Worm (Caenorhabditis elegans) whole organism, L4/young adult: ENCODE results near the gene F12A10.6.

Source experiments
- W03F9.2 ChIP-seq: fragments of 150-350 bp; optimal IDR thresholded peaks from 2 replicates; lab custom pipeline; 2014; ENCODE audit warnings: missing biosample characterization, missing genetic modification characterization
- dao-5 ChIP-seq: sonication (generic microtip); optimal IDR thresholded peaks from 2 replicates; lab custom pipeline; 2016; ENCODE audit warnings: missing genotype, missing genetic modification characterization, moderate library complexity, missing compliant biosample characterization
- him-1 ChIP-seq: sonication (generic microtip); optimal IDR thresholded peaks from 2 replicates; lab custom pipeline; 2016; ENCODE audit warnings: missing genotype, missing genetic modification reagents, missing genetic modification characterization, missing compliant biosample characterization

ce11 chrII:5522637-5523036, 28.3 kb upstream of the F12A10.6 start, which contains the start of gene ZK177.11:
- no peak for TF ChIP-seq W03F9.2 (tag; lab: Kevin White, UChicago)
- TF ChIP-seq him-1 (tag; lab: Kevin White, UChicago) = no peak
- TF ChIP-seq dao-5 (tag; lab: Kevin White, UChicago) = no peak
